Worm (Caenorhabditis elegans) whole organism, L1 larva: ENCODE measurements around the gene pph-4.1.

Experiments
- C04F5.9 ChIP-seq: sonication (generic microtip); optimal IDR thresholded peaks from 2 replicates; lab custom pipeline; 2016; ENCODE audit warnings: missing genetic modification characterization, missing compliant biosample characterization
- C34B4.2 ChIP-seq: sonication (generic microtip); optimal IDR thresholded peaks from 2 replicates; lab custom pipeline; 2017; ENCODE audit warnings: mild to moderate bottlenecking, missing genetic modification characterization, missing compliant biosample characterization
- F16B12.6 ChIP-seq: fragments of 150-350 bp; optimal IDR thresholded peaks from 2 replicates; lab custom pipeline; 2014; ENCODE audit warnings: missing biosample characterization, missing genetic modification characterization
- aha-1 ChIP-seq: fragments of 150-350 bp; optimal IDR thresholded peaks from 2 replicates; lab custom pipeline; 2014; ENCODE audit warnings: missing biosample characterization, missing genetic modification characterization
- ama-1 ChIP-seq: fragments of 150-350 bp; optimal IDR thresholded peaks from 2 replicates; lab custom pipeline; 2014
- blmp-1 ChIP-seq: fragments of 150-350 bp; optimal IDR thresholded peaks from 2 replicates; lab custom pipeline; 2014; ENCODE audit warnings: missing biosample characterization, missing genetic modification characterization
- ceh-8 ChIP-seq: fragments of 200-800 bp; sonication (Bioruptor generic); optimal IDR thresholded peaks from 2 replicates; lab custom pipeline; 2018; ENCODE audit warnings: mild to moderate bottlenecking, missing genetic modification characterization, moderate library complexity, missing compliant biosample characterization
- ceh-82 ChIP-seq, 3 experiments: fragments of 150-350 bp in 1 of 3; sonication (generic microtip) in 2 of 3; optimal IDR thresholded peaks; 2 replicates each; lab custom pipeline; 2014 to 2017; ENCODE audit warnings: missing biosample characterization in 3 of 3, missing genetic modification characterization in 3 of 3
- ceh-88 ChIP-seq: fragments of 200-800 bp; sonication (Bioruptor generic); IDR thresholded peaks from 2 replicates; pipeline ENCODE4 v1.3.6; 2022; ENCODE audit warnings: missing genetic modification characterization, missing compliant biosample characterization
- ces-1 ChIP-seq: fragments of 150-350 bp; optimal IDR thresholded peaks from 2 replicates; lab custom pipeline; 2014; ENCODE audit warnings: missing biosample characterization, missing genetic modification reagents, missing genetic modification characterization
- dpl-1 ChIP-seq, 3 experiments: fragments of 150-350 bp in 2 of 3; sonication (generic microtip) in 1 of 3; optimal IDR thresholded peaks; 2 replicates each; lab custom pipeline; 2014 to 2017; ENCODE audit warnings: missing biosample characterization in 3 of 3, missing genetic modification characterization in 3 of 3, missing genetic modification reagents in 3 of 3
- dsc-1 ChIP-seq: sonication (generic microtip); optimal IDR thresholded peaks from 2 replicates; lab custom pipeline; 2016; ENCODE audit warnings: mild to moderate bottlenecking, missing genetic modification characterization, missing compliant biosample characterization
- efl-1 ChIP-seq, 4 experiments: fragments of 150-350 bp; optimal IDR thresholded peaks in 3 of 4; peaks in 1 of 4; 1 replicate in 1 of 4; 2 replicates in 3 of 4; lab custom pipeline; 2014; ENCODE audit warnings: missing biosample characterization in 2 of 4, missing genetic modification characterization in 2 of 4, missing genetic modification reagents in 2 of 4
- elt-3 ChIP-seq, 6 experiments: fragments of 150-350 bp in 1 of 6; sonication (generic microtip); optimal IDR thresholded peaks; 2 replicates each; lab custom pipeline; 2017 to 2018; ENCODE audit warnings: missing biosample characterization in 6 of 6, missing genetic modification characterization in 6 of 6, inconsistent platforms in 1 of 6
- ets-5 ChIP-seq: fragments of 200-800 bp; sonication (Bioruptor generic); IDR thresholded peaks from 2 replicates; pipeline ENCODE4 v1.3.6; 2022; ENCODE audit warnings: missing genetic modification characterization, missing compliant biosample characterization
- fkh-4 ChIP-seq: sonication (generic microtip); optimal IDR thresholded peaks from 2 replicates; lab custom pipeline; 2016; ENCODE audit warnings: missing compliant biosample characterization, missing genetic modification characterization, borderline replicate concordance
- fkh-8 ChIP-seq: sonication (generic microtip); optimal IDR thresholded peaks from 2 replicates; lab custom pipeline; 2016; ENCODE audit warnings: mild to moderate bottlenecking, missing genetic modification characterization, missing compliant biosample characterization
- fos-1 ChIP-seq: fragments of 150-350 bp; optimal IDR thresholded peaks from 2 replicates; lab custom pipeline; 2014; ENCODE audit warnings: missing biosample characterization, missing genetic modification characterization
- hpl-2 ChIP-seq: fragments of 150-350 bp; optimal IDR thresholded peaks from 2 replicates; lab custom pipeline; 2014; ENCODE audit warnings: missing biosample characterization, missing genetic modification reagents, missing genetic modification characterization
- lin-14 ChIP-seq: fragments of 200-800 bp; sonication (Bioruptor generic); optimal IDR thresholded peaks from 2 replicates; lab custom pipeline; 2018; ENCODE audit warnings: mild to moderate bottlenecking, missing genetic modification characterization, moderate library complexity, missing compliant biosample characterization
- lin-35 ChIP-seq, 2 experiments: fragments of 150-350 bp; optimal IDR thresholded peaks; 2 replicates each; lab custom pipeline; 2014; ENCODE audit warnings: missing biosample characterization in 2 of 2, missing genetic modification characterization in 2 of 2, missing genetic modification reagents in 2 of 2
- lsy-2 ChIP-seq, 2 experiments: fragments of 150-350 bp; optimal IDR thresholded peaks; 2 replicates each; lab custom pipeline; 2014; ENCODE audit warnings: missing biosample characterization in 2 of 2, missing genetic modification characterization in 2 of 2
- mab-9 ChIP-seq: fragments of 200-800 bp; sonication (Bioruptor generic); IDR thresholded peaks from 2 replicates; pipeline ENCODE4 v1.3.6; 2022; ENCODE audit warnings: missing genetic modification reagents, missing genetic modification characterization, missing compliant biosample characterization
- mdl-1 ChIP-seq, 2 experiments: fragments of 150-350 bp; optimal IDR thresholded peaks; 2 replicates each; lab custom pipeline; 2014 to 2017; ENCODE audit warnings: missing biosample characterization in 2 of 2, missing genetic modification characterization in 2 of 2, inconsistent platforms in 1 of 2
- mef-2 ChIP-seq: fragments of 150-350 bp; optimal IDR thresholded peaks from 2 replicates; lab custom pipeline; 2014; ENCODE audit warnings: missing biosample characterization, missing genetic modification characterization
- mep-1 ChIP-seq: fragments of 150-350 bp; optimal IDR thresholded peaks from 2 replicates; lab custom pipeline; 2014; ENCODE audit warnings: missing biosample characterization, missing genetic modification characterization
- nhr-20 ChIP-seq: sonication (generic microtip); optimal IDR thresholded peaks from 2 replicates; lab custom pipeline; 2016; ENCODE audit warnings: mild to moderate bottlenecking, missing genetic modification characterization, missing compliant biosample characterization
- nhr-47 ChIP-seq: sonication (generic microtip); optimal IDR thresholded peaks from 2 replicates; lab custom pipeline; 2016; ENCODE audit warnings: mild to moderate bottlenecking, missing genetic modification characterization, moderate library complexity, missing compliant biosample characterization
- nhr-77 ChIP-seq: fragments of 150-350 bp; optimal IDR thresholded peaks from 2 replicates; lab custom pipeline; 2014; ENCODE audit warnings: missing biosample characterization, missing genetic modification characterization
- pax-3 ChIP-seq: fragments of 200-800 bp; sonication (Bioruptor generic); optimal IDR thresholded peaks from 2 replicates; lab custom pipeline; 2018; ENCODE audit warnings: mild to moderate bottlenecking, missing genetic modification characterization, moderate library complexity, missing compliant biosample characterization
- rnt-1 ChIP-seq: sonication (generic microtip); optimal IDR thresholded peaks from 2 replicates; lab custom pipeline; 2016; ENCODE audit warnings: mild to moderate bottlenecking, missing genetic modification characterization, moderate library complexity, missing compliant biosample characterization
- snpc-4 ChIP-seq: fragments of 150-350 bp; optimal IDR thresholded peaks from 2 replicates; lab custom pipeline; 2014; ENCODE audit warnings: missing biosample characterization, missing genetic modification characterization
- snu-23 ChIP-seq: sonication (generic microtip); optimal IDR thresholded peaks from 2 replicates; lab custom pipeline; 2016; ENCODE audit warnings: missing genetic modification characterization, missing compliant biosample characterization
- sox-4 ChIP-seq: sonication (generic microtip); optimal IDR thresholded peaks from 2 replicates; lab custom pipeline; 2016; ENCODE audit warnings: missing genetic modification characterization, missing compliant biosample characterization
- sptf-1 ChIP-seq: fragments of 150-350 bp; optimal IDR thresholded peaks from 2 replicates; lab custom pipeline; 2014; ENCODE audit warnings: missing biosample characterization, missing genetic modification characterization
- swsn-7 ChIP-seq: sonication (generic microtip); optimal IDR thresholded peaks from 2 replicates; lab custom pipeline; 2016; ENCODE audit warnings: missing genetic modification characterization, missing compliant biosample characterization
- tlp-1 ChIP-seq: fragments of 150-350 bp; optimal IDR thresholded peaks from 2 replicates; lab custom pipeline; 2014; ENCODE audit warnings: missing biosample characterization, missing genetic modification characterization
- unc-62 ChIP-seq: fragments of 150-350 bp; optimal IDR thresholded peaks from 2 replicates; lab custom pipeline; 2014; ENCODE audit warnings: missing biosample characterization, missing genetic modification reagents, missing genetic modification characterization
- unc-86 ChIP-seq: sonication (generic microtip); optimal IDR thresholded peaks from 2 replicates; lab custom pipeline; 2016; ENCODE audit warnings: missing genetic modification characterization, missing compliant biosample characterization
- vab-15 ChIP-seq: sonication (generic microtip); optimal IDR thresholded peaks from 2 replicates; lab custom pipeline; 2017; ENCODE audit warnings: missing genotype, mild to moderate bottlenecking, missing genetic modification characterization, missing compliant biosample characterization
- xbp-1 ChIP-seq: sonication (generic microtip); optimal IDR thresholded peaks from 2 replicates; lab custom pipeline; 2016; ENCODE audit warnings: missing genetic modification characterization, missing compliant biosample characterization

The pph-4.1 gene

ce11 chrIII:12351301-12351700 is at the start of gene pph-4.1, which contains the start of gene Y75B8A.31 (continued):
- peak; percentile 80 to 83 for TF ChIP-seq efl-1 (optimal IDR thresholded peaks at IDR 0.05; lab: Kevin White, UChicago)
- TF ChIP-seq efl-1 (GFP tag; optimal IDR thresholded peaks at IDR 0.05 in 1 of 2; lab: Kevin White, UChicago), result peak; percentile 79 to 97
- TF ChIP-seq ets-5, result no peak
- peak in 1 of 2 experiments; percentile 64 for TF ChIP-seq mdl-1 (tag; optimal IDR thresholded peaks at IDR 0.05; lab: Kevin White, UChicago)
- peak; percentile 91 for TF ChIP-seq dsc-1
- no peak for TF ChIP-seq lin-14
- no peak for TF ChIP-seq ces-1 (GFP tag; lab: Kevin White, UChicago)
- TF ChIP-seq swsn-7 (tag; lab: Kevin White, UChicago), result peak; percentile 84
- no peak for TF ChIP-seq unc-62 (GFP tag; lab: Kevin White, UChicago)
- peak in 1 of 6 experiments; percentile 72 for TF ChIP-seq elt-3 (tag; optimal IDR thresholded peaks at IDR 0.05; lab: Kevin White, UChicago)
- peak; percentile 92 for TF ChIP-seq snu-23 (GFP tag; lab: Kevin White, UChicago)
- TF ChIP-seq C34B4.2 (tag; lab: Kevin White, UChicago), result no peak
- peak; percentile 73 for TF ChIP-seq blmp-1 (tag; lab: Kevin White, UChicago)
- TF ChIP-seq nhr-77, result peak; percentile 19
- peak; percentile 73 for TF ChIP-seq C04F5.9 (tag; lab: Kevin White, UChicago)
- peak; percentile 91 for TF ChIP-seq nhr-47 (tag; lab: Kevin White, UChicago)
- peak; percentile 74 for TF ChIP-seq mab-9 (GFP tag; lab: Robert Waterston, UW)
- TF ChIP-seq mef-2 (tag; lab: Kevin White, UChicago), result no peak
- TF ChIP-seq ama-1 (lab: Kevin White, UChicago), result no peak
- TF ChIP-seq aha-1 (tag; lab: Kevin White, UChicago), result no peak
- no peak for TF ChIP-seq fos-1
- no peak for TF ChIP-seq tlp-1 (tag; lab: Kevin White, UChicago)
- peak; percentile 92 for TF ChIP-seq mep-1 (tag; lab: Kevin White, UChicago)
- TF ChIP-seq xbp-1, result peak; percentile 89
- TF ChIP-seq unc-86 (tag; lab: Kevin White, UChicago), result peak; percentile 78
- TF ChIP-seq pax-3, result peak; percentile 87
- peak; percentile 21 for TF ChIP-seq hpl-2 (GFP tag; lab: Kevin White, UChicago)
- peak; percentile 83 for TF ChIP-seq fkh-4
- no peak for TF ChIP-seq ceh-8 (GFP tag; lab: Kevin White, UChicago)
- peak; percentile 59 for TF ChIP-seq snpc-4 (tag; lab: Kevin White, UChicago)
- TF ChIP-seq sox-4 (tag; lab: Kevin White, UChicago), result peak; percentile 80
- TF ChIP-seq sptf-1, result no peak
- peak; percentile 90 for TF ChIP-seq fkh-8 (tag; lab: Kevin White, UChicago)
- TF ChIP-seq ceh-88 (GFP tag; lab: Robert Waterston, UW), result 0 out of 2 replicates have a peak, but pooled peaks have one; percentile 14

ce11 chrIII:12399709-12400108 is 48.6 kb upstream of the pph-4.1 start:
- TF ChIP-seq dsc-1, result peak; percentile 9
- TF ChIP-seq dpl-1 (GFP tag; optimal IDR thresholded peaks at IDR 0.05; lab: Kevin White, UChicago), result peak in 2 of 3 experiments; percentile 29 to 32
- peak in 1 of 2 experiments; percentile 46 for TF ChIP-seq efl-1 (optimal IDR thresholded peaks at IDR 0.05; lab: Kevin White, UChicago)
- peak; percentile 29 to 92 for TF ChIP-seq efl-1 (GFP tag; optimal IDR thresholded peaks at IDR 0.05 in 1 of 2; lab: Kevin White, UChicago)
- TF ChIP-seq nhr-20 (tag; lab: Kevin White, UChicago), result peak; percentile 1
- no peak for TF ChIP-seq sptf-1
- peak; percentile 50 for TF ChIP-seq nhr-47 (tag; lab: Kevin White, UChicago)
- no peak for TF ChIP-seq vab-15
- peak in 1 of 3 experiments; percentile 27 for TF ChIP-seq ceh-82 (tag; optimal IDR thresholded peaks at IDR 0.05; lab: Kevin White, UChicago)
- TF ChIP-seq rnt-1 (tag; lab: Kevin White, UChicago), result peak; percentile 55
- peak; percentile 24 to 41 for TF ChIP-seq lin-35 (GFP tag; optimal IDR thresholded peaks at IDR 0.05; lab: Kevin White, UChicago)
- TF ChIP-seq lsy-2 (tag; optimal IDR thresholded peaks at IDR 0.05; lab: Kevin White, UChicago), result peak in 1 of 2 experiments; percentile 7
- TF ChIP-seq F16B12.6, result peak; percentile 16
- peak; percentile 49 for TF ChIP-seq snu-23 (GFP tag; lab: Kevin White, UChicago)
- no peak for TF ChIP-seq snpc-4 (tag; lab: Kevin White, UChicago)
